Worm (Caenorhabditis elegans): ENCODE data around the gene nlp-78.
"Not testable (repeated sequence)": the region's sequence is repeated elsewhere in the genome, so short reads cannot be mapped to it uniquely, and the experiment has no call there.

nlp-78 gene

DNA sequence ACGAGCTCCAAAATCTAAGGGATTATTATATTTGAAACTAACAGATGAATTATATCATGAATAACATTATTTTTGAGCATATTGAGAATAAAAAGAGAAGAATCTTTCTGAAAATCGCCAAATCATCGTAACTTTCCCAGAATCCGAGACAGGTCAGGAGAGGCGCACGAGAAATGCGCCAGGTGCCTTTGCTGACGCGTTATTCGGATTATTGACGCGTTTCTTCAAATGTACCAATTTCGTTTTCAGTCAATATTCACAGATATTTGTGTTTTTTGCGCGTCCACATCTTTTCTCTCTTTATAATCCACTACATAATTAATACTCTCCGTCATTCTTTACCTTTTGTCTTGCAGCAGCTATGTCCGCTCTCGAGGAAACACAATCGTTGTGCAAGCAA, 37.0 kb upstream of the nlp-78 start, which contains the start of gene T24H10.1 (continued):
- TF ChIP-seq repo-1 (tag; optimal IDR thresholded peaks at IDR 0.05) (peak; percentile 20), lsy-27 (tag; optimal IDR thresholded peaks at IDR 0.05; ENCODE audit: borderline replicate concordance, insufficient read depth) (no peak)

DNA sequence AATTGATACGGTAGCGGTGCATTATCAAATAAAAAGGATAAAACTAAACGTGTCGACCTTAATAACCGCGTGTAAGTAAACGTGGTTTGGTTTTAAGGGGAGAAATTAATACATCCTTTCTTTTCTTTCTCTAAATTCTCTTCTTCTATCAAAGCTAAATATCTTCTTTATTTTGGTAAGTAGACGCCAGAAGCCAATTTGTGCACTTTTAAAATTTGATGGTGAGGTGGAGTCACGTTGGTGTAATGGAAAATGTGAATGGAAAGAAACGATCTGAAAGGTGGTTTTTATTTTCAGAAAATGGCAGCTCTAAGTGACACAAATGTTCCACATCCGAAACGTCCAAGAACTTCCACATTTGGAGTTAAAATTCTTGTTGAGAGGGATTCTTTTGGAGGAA, 35.2 kb upstream of the nlp-78 start, which contains the start of gene T24H10.5:
TSS of gene T24H10.5 (plus strand) at position 301 of the 400 bp plus-strand sequence.
- TF ChIP-seq ets-4 (GFP tag; optimal IDR thresholded peaks at IDR 0.05) (no peak), madf-6 (GFP tag; IDR thresholded peaks at IDR 0.05) (peak; percentile 34; the same call in 1 of the 2 replicates)

DNA sequence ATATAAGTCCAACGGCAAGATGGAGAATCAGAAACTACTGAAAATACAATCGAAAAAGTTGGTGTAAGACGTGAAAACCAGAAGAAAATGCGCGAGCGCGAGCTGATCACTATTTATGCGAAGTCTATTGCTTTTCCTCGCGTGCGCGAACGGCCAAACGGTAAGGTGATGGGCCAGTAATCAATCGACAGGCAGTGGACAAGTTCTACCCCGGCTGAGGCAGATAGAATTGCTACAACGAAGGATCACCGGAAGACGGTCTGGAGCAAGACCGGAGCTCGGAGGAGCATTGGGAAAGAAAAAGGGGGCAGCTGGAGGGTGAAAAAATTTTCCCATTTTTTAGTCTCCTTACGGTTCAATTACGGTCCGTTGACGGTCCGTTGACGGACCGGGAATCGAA, 33.4 kb upstream of the nlp-78 start:
- TF ChIP-seq sea-2 (GFP tag; IDR thresholded peaks at IDR 0.05) (0 out of 2 replicates have a peak, but pooled peaks have one; percentile 54), ceh-100 (GFP tag; IDR thresholded peaks at IDR 0.05) (peak; percentile 53; the same call in 1 of the 2 replicates), Y95B8A.8 (GFP tag; IDR thresholded peaks at IDR 0.05) (peak; percentile 78; the same call in 1 of the 2 replicates), Y79H2A.3 (GFP tag; conservative IDR thresholded peaks at IDR 0.05) (0 out of 2 replicates have a peak, but pooled peaks have one; percentile 39), madf-8 (GFP tag; conservative IDR thresholded peaks at IDR 0.05) (peak; percentile 37; the same call in 1 of the 2 replicates), mcd-1 (GFP tag; IDR thresholded peaks at IDR 0.05) (peak; percentile 67), ekl-4 (GFP tag; IDR thresholded peaks at IDR 0.05) (peak; percentile 73), F39B2.1 (GFP tag; IDR thresholded peaks at IDR 0.05) (peak; percentile 74; the same call in 1 of the 2 replicates), let-526 (GFP tag; IDR thresholded peaks at IDR 0.05) (0 out of 2 replicates have a peak, but pooled peaks have one; percentile 42), bed-1 (GFP tag; IDR thresholded peaks at IDR 0.05) (0 out of 2 replicates have a peak, but pooled peaks have one; percentile 52), attf-6 (GFP tag; IDR thresholded peaks at IDR 0.05) (peak; percentile 57; the same call in 1 of the 2 replicates), ztf-28 (GFP tag; IDR thresholded peaks at IDR 0.05) (peak; percentile 88), ztf-25 (GFP tag; IDR thresholded peaks at IDR 0.05) (peak; percentile 90), nhr-120 (GFP tag; IDR thresholded peaks at IDR 0.05) (0 out of 2 replicates have a peak, but pooled peaks have one; percentile 45), ceh-40 (GFP tag; IDR thresholded peaks at IDR 0.05) (peak; percentile 77; the same call in 1 of the 2 replicates), aptf-3 (GFP tag; IDR thresholded peaks at IDR 0.05) (peak; percentile 92; the same call in 1 of the 2 replicates), egl-18 (GFP tag; IDR thresholded peaks at IDR 0.05) (peak; percentile 87), D2030.7 (GFP tag; IDR thresholded peaks at IDR 0.05) (peak; percentile 83), nfyb-1 (GFP tag; IDR thresholded peaks at IDR 0.05) (peak; percentile 89), Y53G8AR.9 (GFP tag; conservative IDR thresholded peaks at IDR 0.05) (peak; percentile 70; the same call in 1 of the 2 replicates), F37B4.10 (GFP tag; IDR thresholded peaks at IDR 0.05) (0 out of 2 replicates have a peak, but pooled peaks have one; percentile 76), Y56A3A.18 (GFP tag; IDR thresholded peaks at IDR 0.05) (peak; percentile 78; the same call in 1 of the 2 replicates), ztf-18 (tag; optimal IDR thresholded peaks at IDR 0.05) (peak; percentile 12), B0261.1 (tag; optimal IDR thresholded peaks at IDR 0.05) (peak; percentile 40), cebp-2 (GFP tag; IDR thresholded peaks at IDR 0.05) (peak; percentile 94), lin-26 (GFP tag; IDR thresholded peaks at IDR 0.05) (peak; percentile 99), C17E4.6 (GFP tag; IDR thresholded peaks at IDR 0.05) (peak; percentile 71; the same call in 1 of the 2 replicates), dox-1 (GFP tag; IDR thresholded peaks at IDR 0.05) (peak; percentile 80), ceh-91 (GFP tag; IDR thresholded peaks at IDR 0.05) (peak; percentile 50; the same call in 1 of the 2 replicates), bed-2 (GFP tag; IDR thresholded peaks at IDR 0.05) (0 out of 2 replicates have a peak, but pooled peaks have one; percentile 59), hmg-20 (GFP tag; IDR thresholded peaks at IDR 0.05) (peak; percentile 69), hmg-1.2 (GFP tag; IDR thresholded peaks at IDR 0.05) (peak; percentile 58), F33H1.4 (GFP tag; IDR thresholded peaks at IDR 0.05) (peak; percentile 57), rpc-1 (tag; optimal IDR thresholded peaks at IDR 0.05) (peak; percentile 41), rcor-1 (GFP tag; IDR thresholded peaks at IDR 0.05) (peak; percentile 70), madf-6 (GFP tag; IDR thresholded peaks at IDR 0.05) (peak; percentile 78), egl-44 (GFP tag; IDR thresholded peaks at IDR 0.05) (peak; percentile 94), pbrm-1 (GFP tag; IDR thresholded peaks at IDR 0.05) (peak; percentile 58), hsf-1 (GFP tag; IDR thresholded peaks at IDR 0.05) (peak; percentile 74), tbp1 (GFP tag; optimal IDR thresholded peaks at IDR 0.05) (peak; percentile 75)
- TF ChIP-seq rpc-1 (optimal IDR thresholded peaks at IDR 0.05), result not testable (repeated sequence)
